Worm (Caenorhabditis elegans): ENCODE results near the gene irld-7.
A peak's percentile ranks its signal among the peaks of the same experiment; 100 is the strongest.

irld-7 gene

DNA sequence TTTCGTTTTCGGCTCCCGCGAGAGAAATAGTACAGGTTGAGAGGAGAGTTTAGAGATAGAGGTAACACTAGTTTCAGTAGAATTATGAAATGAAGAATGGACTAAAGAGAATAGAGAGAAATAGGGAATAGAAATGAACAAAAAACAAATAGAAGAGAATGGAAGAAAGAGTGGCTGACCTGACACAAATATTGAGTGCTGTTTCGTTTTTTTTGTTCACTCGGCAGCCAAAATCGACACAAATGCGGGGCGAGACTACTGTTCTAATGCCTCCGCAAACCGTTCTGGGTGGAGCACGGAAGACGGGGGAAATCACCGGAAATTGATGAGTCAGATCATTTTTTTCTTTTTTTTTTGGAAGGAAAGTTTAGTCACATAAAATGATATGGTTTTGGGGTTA is 17.5 kb upstream of the irld-7 start:
- TF ChIP-seq sox-4 (tag; optimal IDR thresholded peaks at IDR 0.05) (no peak), efl-1 (optimal IDR thresholded peaks at IDR 0.05) (no peak), efl-1 (GFP tag; optimal IDR thresholded peaks at IDR 0.05 in 1 of 2) (peak in 1 of 2 experiments; percentile 84), elt-2 (tag; optimal IDR thresholded peaks at IDR 0.05) (no peak), tlp-1 (tag; optimal IDR thresholded peaks at IDR 0.05) (no peak), lir-3 (tag; optimal IDR thresholded peaks at IDR 0.05; ENCODE audit: poor library complexity) (no peak), skn-1 (tag; optimal IDR thresholded peaks at IDR 0.05) (no peak), ceh-90 (tag; optimal IDR thresholded peaks at IDR 0.05) (no peak), snu-23 (GFP tag; optimal IDR thresholded peaks at IDR 0.05) (peak; percentile 4), nhr-47 (tag; optimal IDR thresholded peaks at IDR 0.05) (no peak)

DNA sequence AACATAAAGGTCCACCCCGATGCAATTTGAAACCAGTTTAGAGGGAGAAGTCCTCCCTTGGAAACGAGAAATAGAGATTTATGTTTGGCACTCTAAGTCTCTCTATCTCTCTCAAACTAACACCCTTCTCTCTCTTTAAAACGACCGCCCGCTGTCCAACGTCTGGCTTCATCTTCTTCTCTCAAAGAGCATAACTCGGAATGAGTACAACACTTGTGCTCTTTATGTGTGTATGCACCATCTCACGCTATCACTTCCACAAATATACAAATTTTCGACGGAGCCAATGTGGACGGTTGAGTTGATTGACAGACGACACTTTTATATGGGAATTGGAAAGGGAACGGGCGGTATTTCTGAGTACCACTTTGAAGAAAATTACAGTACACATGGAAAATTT is 15.8 kb upstream of the irld-7 start:
- TF ChIP-seq efl-1 (optimal IDR thresholded peaks at IDR 0.05) (peak in 1 of 2 experiments; percentile 18), efl-1 (GFP tag; optimal IDR thresholded peaks at IDR 0.05 in 1 of 2) (no peak), isw-1 (GFP tag; IDR thresholded peaks at IDR 0.05) (no peak), blmp-1 (tag; optimal IDR thresholded peaks at IDR 0.05) (no peak), ceh-82 (tag; optimal IDR thresholded peaks at IDR 0.05) (peak in 1 of 3 experiments; percentile 20), dsc-1 (tag; optimal IDR thresholded peaks at IDR 0.05) (peak; percentile 9), lin-35 (GFP tag; optimal IDR thresholded peaks at IDR 0.05) (peak in 1 of 2 experiments; percentile 31), nhr-71 (tag; optimal IDR thresholded peaks at IDR 0.05) (peak; percentile 26)

DNA sequence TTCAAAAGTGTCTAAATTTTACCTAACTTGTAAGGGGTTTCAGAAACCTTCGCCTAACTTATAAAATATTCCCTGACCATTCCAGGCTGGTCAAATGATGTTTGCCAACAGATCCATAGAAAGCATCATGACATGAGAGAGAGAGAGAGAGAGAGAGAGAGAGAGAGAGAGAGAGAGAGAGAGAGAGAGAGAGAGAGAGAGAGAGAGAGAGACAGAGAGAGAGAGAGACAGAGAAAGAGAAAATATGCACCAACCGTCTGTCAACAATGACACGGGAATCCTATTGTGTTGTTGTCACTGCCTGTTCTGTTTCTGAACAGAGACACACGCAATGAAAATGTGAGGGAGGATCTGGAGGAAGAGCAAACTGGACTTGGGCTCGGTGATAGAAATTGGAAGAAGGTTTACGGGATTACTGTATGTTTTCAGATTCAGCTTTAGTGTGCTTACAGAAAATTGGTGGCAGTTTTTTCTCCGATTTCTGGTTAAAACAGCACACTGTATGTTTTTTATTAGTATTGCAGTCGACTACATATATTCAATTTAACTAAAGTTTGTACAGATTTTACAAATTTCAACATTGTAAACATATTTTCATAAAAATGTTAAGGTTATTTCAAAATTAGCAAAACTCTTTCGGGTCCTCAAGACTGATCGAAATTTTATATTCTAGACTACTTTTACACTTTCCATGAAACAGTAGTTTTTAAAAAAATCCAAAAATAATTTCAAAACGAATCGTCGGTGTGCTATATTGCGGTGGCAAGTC is 14.0 kb upstream of the irld-7 start:
- no peak for TF ChIP-seq elt-2 (tag; optimal IDR thresholded peaks at IDR 0.05)
- TF ChIP-seq swsn-7 (tag; optimal IDR thresholded peaks at IDR 0.05), result no peak
- TF ChIP-seq efl-1 (optimal IDR thresholded peaks at IDR 0.05), result peak; percentile 12 to 27
- no peak for TF ChIP-seq efl-1 (GFP tag; optimal IDR thresholded peaks at IDR 0.05 in 1 of 2)
- no peak for TF ChIP-seq mef-2 (tag; optimal IDR thresholded peaks at IDR 0.05)
- no peak for TF ChIP-seq nhr-11 (tag; optimal IDR thresholded peaks at IDR 0.05)
- no peak for TF ChIP-seq fkh-8 (tag; optimal IDR thresholded peaks at IDR 0.05)
- TF ChIP-seq sup-37 (GFP tag; optimal IDR thresholded peaks at IDR 0.05), result no peak
- no peak for TF ChIP-seq pag-3 (tag; optimal IDR thresholded peaks at IDR 0.05; ENCODE audit: borderline replicate concordance, insufficient read depth)
- peak; percentile 13 for TF ChIP-seq lin-14 (GFP tag; optimal IDR thresholded peaks at IDR 0.05)
- TF ChIP-seq lin-15B (tag; optimal IDR thresholded peaks at IDR 0.05), result no peak
- TF ChIP-seq hpl-2 (GFP tag; optimal IDR thresholded peaks at IDR 0.05), result no peak
- no peak for TF ChIP-seq lin-13 (GFP tag; optimal IDR thresholded peaks at IDR 0.05)
- no peak for TF ChIP-seq aly-2 (tag; optimal IDR thresholded peaks at IDR 0.05)
- TF ChIP-seq dpl-1 (GFP tag; optimal IDR thresholded peaks at IDR 0.05), result no peak
- no peak for TF ChIP-seq ztf-11 (tag; optimal IDR thresholded peaks at IDR 0.05)
- TF ChIP-seq elt-3 (tag; optimal IDR thresholded peaks at IDR 0.05), result no peak
- TF ChIP-seq mep-1 (tag; optimal IDR thresholded peaks at IDR 0.05), result peak; percentile 40
- TF ChIP-seq jun-1 (tag; optimal IDR thresholded peaks at IDR 0.05), result peak; percentile 14
- TF ChIP-seq grh-1 (GFP tag; IDR thresholded peaks at IDR 0.05), result no peak
- TF ChIP-seq nhr-77 (tag; optimal IDR thresholded peaks at IDR 0.05), result no peak
- no peak for TF ChIP-seq mdl-1 (tag; optimal IDR thresholded peaks at IDR 0.05)
- TF ChIP-seq sptf-1 (tag; optimal IDR thresholded peaks at IDR 0.05), result no peak
- TF ChIP-seq snpc-4 (tag; optimal IDR thresholded peaks at IDR 0.05), result no peak
- peak in 1 of 2 experiments; percentile 47 for TF ChIP-seq lin-35 (GFP tag; optimal IDR thresholded peaks at IDR 0.05)
- no peak for TF ChIP-seq ets-5 (GFP tag; IDR thresholded peaks at IDR 0.05)

Measured in whole organism, L1 larva.